Fruit fly (Drosophila melanogaster): ENCODE measurements around the gene CG2218.

CG2218 gene

dm6 chr3R:30450224-30450623 is 22.1 kb upstream of the CG2218 start (continued):
- peak; percentile 88 for TF ChIP-seq CG9727 (GFP tag; optimal IDR thresholded peaks at IDR 0.05)
- TF ChIP-seq CG3838 (GFP tag; optimal IDR thresholded peaks at IDR 0.05): peak; percentile 80
- peak; percentile 27; the same call in 1 of the 2 replicates for TF ChIP-seq Dref (GFP tag; IDR thresholded peaks at IDR 0.05)
- peak; percentile 51 for TF ChIP-seq dmrt99B (tag; optimal IDR thresholded peaks at IDR 0.05)
- TF ChIP-seq CG12155 (GFP tag; optimal IDR thresholded peaks at IDR 0.05): peak; percentile 41
- no peak for TF ChIP-seq CG6272 (GFP tag; IDR thresholded peaks at IDR 0.05)
- TF ChIP-seq CG8388 (GFP tag; optimal IDR thresholded peaks at IDR 0.05): peak; percentile 26
- TF ChIP-seq CG11560 (tag; IDR thresholded peaks at IDR 0.05): no peak
- peak; percentile 66; the same call in 1 of the 2 replicates for TF ChIP-seq CkIIα-i1 (GFP tag; IDR thresholded peaks at IDR 0.05)
- TF ChIP-seq stwl (tag; optimal IDR thresholded peaks at IDR 0.05): no peak
- TF ChIP-seq scrt (GFP tag; optimal IDR thresholded peaks at IDR 0.05): peak; percentile 62
- no peak for TF ChIP-seq Dip2 (GFP tag; IDR thresholded peaks at IDR 0.05)
- peak; percentile 90; the same call in 1 of the 2 replicates for TF ChIP-seq CG1024 (GFP tag; IDR thresholded peaks at IDR 0.05)
- peak; percentile 71 for TF ChIP-seq CG2678 (tag; optimal IDR thresholded peaks at IDR 0.05)
- no peak for TF ChIP-seq tna (GFP tag; IDR thresholded peaks at IDR 0.05; ENCODE audit: partially characterized antibody)
- peak; percentile 51 for TF ChIP-seq psq (GFP tag; optimal IDR thresholded peaks at IDR 0.05)
- peak; percentile 22 for TF ChIP-seq CG4617 (GFP tag; optimal IDR thresholded peaks at IDR 0.05; ENCODE audit: borderline replicate concordance)
- TF ChIP-seq Hsf (GFP tag; optimal IDR thresholded peaks at IDR 0.05): peak; percentile 53
- TF ChIP-seq CG15696 (tag; optimal IDR thresholded peaks at IDR 0.05): peak; percentile 45
- TF ChIP-seq Asciz (GFP tag; optimal IDR thresholded peaks at IDR 0.05): peak; percentile 92
- no peak for TF ChIP-seq Usf (GFP tag; optimal IDR thresholded peaks at IDR 0.05)
- TF ChIP-seq al (GFP tag; IDR thresholded peaks at IDR 0.05): no peak; the same call in 1 of the 2 replicates
- TF ChIP-seq hb (GFP tag; IDR thresholded peaks at IDR 0.05; ENCODE audit: partially characterized antibody): no peak
- TF ChIP-seq Opbp (GFP tag; IDR thresholded peaks at IDR 0.05; ENCODE audit: partially characterized antibody): no peak
- no peak for TF ChIP-seq CG14667 (GFP tag; IDR thresholded peaks at IDR 0.05)
- peak; percentile 52; the same call in 1 of the 3 replicates for TF ChIP-seq CG34224 (GFP tag; IDR thresholded peaks at IDR 0.05; ENCODE audit: partially characterized antibody)
- TF ChIP-seq CG11456 (GFP tag; IDR thresholded peaks at IDR 0.05): peak; percentile 85
- TF ChIP-seq CG15269 (tag; optimal IDR thresholded peaks at IDR 0.05): peak; percentile 14
- TF ChIP-seq PHDP (tag; optimal IDR thresholded peaks at IDR 0.05): peak; percentile 85
- peak; percentile 17 for TF ChIP-seq salm (tag; optimal IDR thresholded peaks at IDR 0.05)
- no peak; the same call in none of the 2 replicates for TF ChIP-seq CG31441 (GFP tag; IDR thresholded peaks at IDR 0.05)
- TF ChIP-seq Taf1 (GFP tag; IDR thresholded peaks at IDR 0.05): peak; percentile 77
- TF ChIP-seq CG13894 (tag; optimal IDR thresholded peaks at IDR 0.05): peak; percentile 38
- peak; percentile 77 for TF ChIP-seq CG7786 (GFP tag; optimal IDR thresholded peaks at IDR 0.05)
- peak; percentile 62 for TF ChIP-seq gem (tag; optimal IDR thresholded peaks at IDR 0.05)
- TF ChIP-seq bsh (GFP tag; optimal IDR thresholded peaks at IDR 0.05): peak; percentile 36 to 82
- peak; percentile 78 for TF ChIP-seq bcd (GFP tag; optimal IDR thresholded peaks at IDR 0.05)
- TF ChIP-seq wdn (GFP tag; IDR thresholded peaks at IDR 0.05): peak; percentile 73; the same call in 1 of the 2 replicates
- TF ChIP-seq CTCF (GFP tag; optimal IDR thresholded peaks at IDR 0.05): peak; percentile 52
- TF ChIP-seq ro (GFP tag; IDR thresholded peaks at IDR 0.05): peak; percentile 31; the same call in 1 of the 2 replicates
- no peak for TF ChIP-seq bowl (GFP tag; IDR thresholded peaks at IDR 0.05)
- peak; percentile 57 for TF ChIP-seq yki (optimal IDR thresholded peaks at IDR 0.05)
- peak; percentile 54 for TF ChIP-seq gro (GFP tag; optimal IDR thresholded peaks at IDR 0.05)
- TF ChIP-seq CG16815 (GFP tag; optimal IDR thresholded peaks at IDR 0.05): peak; percentile 20
- TF ChIP-seq Max (GFP tag; optimal IDR thresholded peaks at IDR 0.05): peak; percentile 72
- TF ChIP-seq dmrt11E (tag; optimal IDR thresholded peaks at IDR 0.05): peak; percentile 49
- peak; percentile 72 for TF ChIP-seq ash1 (GFP tag; optimal IDR thresholded peaks at IDR 0.05)
- TF ChIP-seq Camta (GFP tag; optimal IDR thresholded peaks at IDR 0.05): peak; percentile 78
- TF ChIP-seq C15 (GFP tag; IDR thresholded peaks at IDR 0.05): peak; percentile 85; the same call in 1 of the 3 replicates
- TF ChIP-seq ranshi (GFP tag; IDR thresholded peaks at IDR 0.05): peak; percentile 79; the same call in 1 of the 2 replicates
- peak; percentile 5 for TF ChIP-seq TFAM (GFP tag; optimal IDR thresholded peaks at IDR 0.05)
